Worm (Caenorhabditis elegans) whole organism, L2 larva: ENCODE results near the gene ZK686.3.

Experiments used
- C34F6.9 ChIP-seq: fragments of 150-350 bp; optimal IDR thresholded peaks from 2 replicates; lab custom pipeline; 2014; ENCODE audit warnings: missing biosample characterization, missing genetic modification characterization
- F13H6.1 ChIP-seq: sonication (generic microtip); optimal IDR thresholded peaks from 2 replicates; lab custom pipeline; 2016; ENCODE audit warnings: missing genetic modification characterization, missing compliant biosample characterization
- R02D3.7 ChIP-seq: fragments of 150-350 bp; optimal IDR thresholded peaks from 2 replicates; lab custom pipeline; 2014; ENCODE audit warnings: missing biosample characterization, missing genetic modification characterization
- Y55F3AM.14 ChIP-seq: fragments of 200-800 bp; sonication (Bioruptor generic); optimal IDR thresholded peaks from 2 replicates; lab custom pipeline; 2018; ENCODE audit warnings: mild to moderate bottlenecking, missing genetic modification characterization, missing compliant biosample characterization
- ZK546.5 ChIP-seq: sonication (generic microtip); optimal IDR thresholded peaks from 2 replicates; lab custom pipeline; 2017; ENCODE audit warnings: missing biosample characterization, missing genetic modification characterization
- alr-1 ChIP-seq: fragments of 150-350 bp; optimal IDR thresholded peaks from 2 replicates; lab custom pipeline; 2014; ENCODE audit warnings: missing biosample characterization, missing genetic modification characterization
- aly-2 ChIP-seq: fragments of 150-350 bp; optimal IDR thresholded peaks from 2 replicates; lab custom pipeline; 2014; ENCODE audit warnings: missing biosample characterization, missing genetic modification characterization
- ama-1 ChIP-seq: fragments of 150-350 bp; optimal IDR thresholded peaks from 2 replicates; lab custom pipeline; 2018; ENCODE audit warnings: inconsistent platforms
- blmp-1 ChIP-seq: sonication (generic microtip); optimal IDR thresholded peaks from 2 replicates; lab custom pipeline; 2017; ENCODE audit warnings: missing genetic modification characterization, mild to moderate bottlenecking, missing compliant biosample characterization, antibody characterized with exemption, moderate library complexity; ENCODE audit not compliant: insufficient read depth
- ceh-82 ChIP-seq: fragments of 150-350 bp; optimal IDR thresholded peaks from 2 replicates; lab custom pipeline; 2014; ENCODE audit warnings: missing biosample characterization, missing genetic modification characterization
- dmd-4 ChIP-seq: sonication (generic microtip); optimal IDR thresholded peaks from 2 replicates; lab custom pipeline; 2017; ENCODE audit warnings: missing biosample characterization, missing genetic modification characterization
- egl-27 ChIP-seq: sonication (generic microtip); optimal IDR thresholded peaks from 3 replicates; lab custom pipeline; 2017; ENCODE audit warnings: missing biosample characterization, missing genetic modification reagents, missing genetic modification characterization
- elt-1 ChIP-seq: fragments of 150-350 bp; optimal IDR thresholded peaks from 2 replicates; lab custom pipeline; 2014; ENCODE audit warnings: missing biosample characterization, missing genetic modification characterization
- elt-3 ChIP-seq: sonication (generic microtip); optimal IDR thresholded peaks from 2 replicates; lab custom pipeline; 2017; ENCODE audit warnings: missing biosample characterization, missing genetic modification characterization
- fos-1 ChIP-seq: fragments of 150-350 bp; optimal IDR thresholded peaks from 2 replicates; lab custom pipeline; 2014; ENCODE audit warnings: missing biosample characterization, missing genetic modification characterization
- gmeb-1 ChIP-seq: fragments of 150-350 bp; optimal IDR thresholded peaks from 2 replicates; lab custom pipeline; 2014; ENCODE audit warnings: missing biosample characterization, missing genetic modification characterization
- lin-11 ChIP-seq: fragments of 150-350 bp; sonication (generic microtip); optimal IDR thresholded peaks from 2 replicates; lab custom pipeline; 2014; ENCODE audit warnings: missing biosample characterization, missing genetic modification characterization, inconsistent platforms, mixed read lengths
- lin-13 ChIP-seq: fragments of 150-350 bp; optimal IDR thresholded peaks from 2 replicates; lab custom pipeline; 2014; ENCODE audit warnings: missing biosample characterization, missing genetic modification reagents, missing genetic modification characterization
- lsy-2 ChIP-seq, 2 experiments: fragments of 150-350 bp in 1 of 2; sonication (generic microtip) in 1 of 2; optimal IDR thresholded peaks; 2 replicates each; lab custom pipeline; 2014 to 2017; ENCODE audit warnings: missing biosample characterization in 2 of 2, missing genetic modification characterization in 2 of 2
- mab-5 ChIP-seq: fragments of 150-350 bp; optimal IDR thresholded peaks from 2 replicates; lab custom pipeline; 2014; ENCODE audit warnings: missing biosample characterization, missing genetic modification characterization
- nhr-10 ChIP-seq: sonication (generic microtip); optimal IDR thresholded peaks from 2 replicates; lab custom pipeline; 2017; ENCODE audit warnings: missing biosample characterization, missing genetic modification characterization
- nhr-11 ChIP-seq: fragments of 150-350 bp; optimal IDR thresholded peaks from 2 replicates; lab custom pipeline; 2014; ENCODE audit warnings: missing biosample characterization, missing genetic modification characterization
- nhr-12 ChIP-seq: fragments of 150-350 bp; optimal IDR thresholded peaks from 2 replicates; lab custom pipeline; 2014; ENCODE audit warnings: missing biosample characterization, missing genetic modification characterization
- nhr-129 ChIP-seq: fragments of 150-350 bp; optimal IDR thresholded peaks from 2 replicates; lab custom pipeline; 2014; ENCODE audit warnings: missing biosample characterization, missing genetic modification characterization
- nhr-21 ChIP-seq: fragments of 150-350 bp; optimal IDR thresholded peaks from 2 replicates; lab custom pipeline; 2014; ENCODE audit warnings: missing biosample characterization, missing genetic modification characterization
- nhr-25 ChIP-seq: fragments of 150-350 bp; sonication (generic microtip); optimal IDR thresholded peaks from 3 replicates; lab custom pipeline; 2014; ENCODE audit warnings: missing biosample characterization, missing genetic modification characterization
- nhr-77 ChIP-seq: fragments of 150-350 bp; optimal IDR thresholded peaks from 2 replicates; lab custom pipeline; 2014; ENCODE audit warnings: missing biosample characterization, missing genetic modification characterization
- peb-1 ChIP-seq: fragments of 150-350 bp; optimal IDR thresholded peaks from 2 replicates; lab custom pipeline; 2014; ENCODE audit warnings: missing biosample characterization, missing genetic modification characterization
- sem-4 ChIP-seq: fragments of 150-350 bp; optimal IDR thresholded peaks from 2 replicates; lab custom pipeline; 2014; ENCODE audit warnings: missing biosample characterization, missing genetic modification reagents, missing genetic modification characterization
- skn-1 ChIP-seq: sonication (generic microtip); optimal IDR thresholded peaks from 2 replicates; lab custom pipeline; 2017; ENCODE audit warnings: missing biosample characterization, missing genetic modification characterization
- snpc-4 ChIP-seq: fragments of 150-350 bp; optimal IDR thresholded peaks from 2 replicates; lab custom pipeline; 2014; ENCODE audit warnings: missing biosample characterization, missing genetic modification characterization
- unc-39 ChIP-seq: fragments of 150-350 bp; optimal IDR thresholded peaks from 2 replicates; lab custom pipeline; 2014; ENCODE audit warnings: missing biosample characterization, missing genetic modification characterization
- unc-55 ChIP-seq: fragments of 150-350 bp; sonication (generic microtip); optimal IDR thresholded peaks from 3 replicates; lab custom pipeline; 2014; ENCODE audit warnings: missing biosample characterization, missing genetic modification reagents, missing genetic modification characterization
- unc-62 ChIP-seq: fragments of 150-350 bp; optimal IDR thresholded peaks from 2 replicates; lab custom pipeline; 2014; ENCODE audit warnings: missing biosample characterization, missing genetic modification reagents, missing genetic modification characterization
- zag-1 ChIP-seq: fragments of 150-350 bp; optimal IDR thresholded peaks from 2 replicates; lab custom pipeline; 2014; ENCODE audit warnings: missing biosample characterization, missing genetic modification characterization
- ztf-1 ChIP-seq: fragments of 200-800 bp; sonication (Bioruptor generic); conservative IDR thresholded peaks from 2 replicates; pipeline ENCODE4 v1.3.6; 2022; ENCODE audit warnings: missing genetic modification characterization, missing compliant biosample characterization
- ztf-11 ChIP-seq: sonication (generic microtip); optimal IDR thresholded peaks from 2 replicates; lab custom pipeline; 2017; ENCODE audit warnings: missing biosample characterization, missing genetic modification characterization
- ztf-4 ChIP-seq: fragments of 150-350 bp; optimal IDR thresholded peaks from 2 replicates; lab custom pipeline; 2014; ENCODE audit warnings: missing biosample characterization, missing genetic modification characterization

Gene ZK686.3

DNA sequence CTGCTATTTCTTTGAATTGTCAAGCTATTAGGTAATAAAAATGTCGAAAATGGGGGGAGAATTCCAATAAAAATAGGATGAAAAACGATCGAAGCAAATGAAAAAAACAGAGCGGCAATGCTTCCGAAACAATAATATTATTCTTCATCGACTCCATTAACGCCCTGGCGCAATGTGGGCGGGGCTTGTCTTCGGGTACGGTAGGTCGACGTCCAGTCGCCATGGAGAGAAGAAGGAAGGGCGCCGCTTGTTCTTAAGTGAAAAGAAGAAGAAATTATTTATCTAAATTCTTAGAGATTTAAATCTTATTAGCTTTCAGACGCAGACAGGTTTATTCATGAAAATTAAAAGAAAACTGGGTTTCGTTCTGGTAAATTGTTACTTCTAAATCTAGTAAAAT is 23.3 kb upstream of the ZK686.3 start:
- TF ChIP-seq lsy-2 (tag; optimal IDR thresholded peaks at IDR 0.05; lab: Kevin White, UChicago) (peak in 1 of 2 experiments; percentile 76), R02D3.7 (tag; lab: Kevin White, UChicago) (no peak), C34F6.9 (no peak), nhr-12 (tag; lab: Kevin White, UChicago) (no peak)

DNA sequence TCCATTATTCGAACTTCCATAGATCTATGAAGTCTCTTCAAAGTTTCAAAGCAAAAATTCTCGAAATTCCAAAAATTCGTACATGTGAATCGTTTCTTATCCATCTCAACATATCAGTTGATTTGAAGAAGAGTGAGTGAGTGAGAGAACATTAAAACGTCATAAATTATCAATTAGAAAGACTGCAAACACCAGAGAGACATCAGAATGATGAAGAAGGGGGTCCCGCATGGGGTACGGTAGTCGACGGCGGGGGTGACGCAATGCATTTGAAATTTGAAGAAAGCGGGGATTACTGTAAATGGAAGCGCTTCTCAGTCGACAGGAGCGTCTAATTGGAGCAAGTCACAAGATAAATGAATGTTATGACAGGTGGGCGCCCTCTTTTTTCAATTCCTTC is 21.7 kb upstream of the ZK686.3 start:
- peak; percentile 6 for TF ChIP-seq nhr-129
- no peak for TF ChIP-seq nhr-12 (tag; lab: Kevin White, UChicago)
- TF ChIP-seq elt-3: no peak
- peak; percentile 42 for TF ChIP-seq unc-55 (GFP tag; lab: Kevin White, UChicago)
- TF ChIP-seq F13H6.1 (tag; lab: Kevin White, UChicago): peak; percentile 22
- peak in 1 of 2 experiments; percentile 82 for TF ChIP-seq lsy-2 (tag; optimal IDR thresholded peaks at IDR 0.05; lab: Kevin White, UChicago)
- peak; percentile 74 for TF ChIP-seq mab-5 (tag; lab: Kevin White, UChicago)

DNA sequence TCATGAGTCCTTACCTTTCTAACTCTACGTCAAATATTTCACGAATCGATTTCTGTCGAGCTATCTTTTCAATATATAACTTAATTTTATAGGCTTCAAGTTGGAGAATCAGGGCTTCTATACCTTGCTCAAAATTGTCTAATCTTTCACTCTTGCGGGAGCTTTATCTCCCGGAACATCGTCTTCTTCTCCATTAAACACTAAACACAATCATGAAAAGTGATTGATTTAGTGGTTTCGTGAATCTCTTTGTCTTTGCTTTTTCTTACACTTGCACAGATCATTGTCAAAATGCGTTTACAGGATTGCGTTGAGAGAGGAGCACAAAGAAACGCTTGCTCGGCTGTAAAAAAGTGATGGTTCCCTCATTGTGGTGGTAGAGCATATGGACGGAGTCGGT is 19.5 kb upstream of the ZK686.3 start:
- TF ChIP-seq mab-5 (tag; lab: Kevin White, UChicago) (peak; percentile 64), Y55F3AM.14 (GFP tag; lab: Kevin White, UChicago) (no peak)

ce11 chrIII:7784201-7784600 is 15.3 kb upstream of the ZK686.3 start:
- no peak for TF ChIP-seq skn-1 (tag; lab: Kevin White, UChicago)
- TF ChIP-seq lin-13 (GFP tag; lab: Kevin White, UChicago): no peak
- no peak for TF ChIP-seq unc-39 (tag; lab: Kevin White, UChicago)
- peak; percentile 6 for TF ChIP-seq C34F6.9
- peak; percentile 9 for TF ChIP-seq nhr-25
- no peak for TF ChIP-seq ztf-11 (tag; lab: Kevin White, UChicago)
- no peak for TF ChIP-seq Y55F3AM.14 (GFP tag; lab: Kevin White, UChicago)
- TF ChIP-seq ztf-4 (tag; lab: Kevin White, UChicago): no peak
- TF ChIP-seq nhr-77: no peak
- no peak for TF ChIP-seq peb-1 (tag; lab: Kevin White, UChicago)
- TF ChIP-seq nhr-129: no peak
- TF ChIP-seq gmeb-1 (tag; lab: Kevin White, UChicago): no peak
- no peak for TF ChIP-seq egl-27 (tag; lab: Kevin White, UChicago)
- TF ChIP-seq ama-1 (lab: Kevin White, UChicago): no peak
- peak; percentile 9 for TF ChIP-seq F13H6.1 (tag; lab: Kevin White, UChicago)
- TF ChIP-seq sem-4 (tag; lab: Kevin White, UChicago): peak; percentile 54
- no peak for TF ChIP-seq blmp-1 (tag; lab: Kevin White, UChicago)
- peak in 1 of 2 experiments; percentile 68 for TF ChIP-seq lsy-2 (tag; optimal IDR thresholded peaks at IDR 0.05; lab: Kevin White, UChicago)
- no peak for TF ChIP-seq fos-1 (tag; lab: Kevin White, UChicago)
- peak; percentile 98 for TF ChIP-seq mab-5 (tag; lab: Kevin White, UChicago)
- TF ChIP-seq R02D3.7 (tag; lab: Kevin White, UChicago): no peak

DNA sequence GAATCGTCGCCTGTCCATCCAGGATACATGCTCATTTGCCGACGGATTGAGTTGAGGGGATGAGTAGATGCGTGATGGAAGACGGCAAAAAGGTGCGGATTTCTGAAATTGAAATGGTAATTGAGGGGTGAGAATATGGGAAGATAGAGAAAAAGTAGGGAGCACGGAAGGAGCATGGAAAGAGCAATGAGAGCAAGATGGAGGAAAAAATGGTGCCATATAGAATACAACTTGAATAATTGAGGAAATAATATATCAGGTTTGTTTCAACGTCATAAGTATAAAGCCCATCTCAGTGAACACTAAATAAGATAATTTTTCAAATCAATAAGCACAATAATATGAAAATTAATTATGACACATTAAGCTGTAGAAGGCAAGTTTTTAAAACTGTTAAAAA is 14.5 kb upstream of the ZK686.3 start, which contains the start of gene mab-5:
Gene mab-5 (minus strand): TSS at position 101 of the 400 bp plus-strand sequence.
- TF ChIP-seq ztf-1 (no peak), nhr-129 (no peak), nhr-11 (tag; lab: Kevin White, UChicago) (no peak), fos-1 (tag; lab: Kevin White, UChicago) (no peak), zag-1 (no peak), elt-3 (no peak), ceh-82 (tag; lab: Kevin White, UChicago) (no peak), snpc-4 (no peak), aly-2 (tag; lab: Kevin White, UChicago) (no peak), Y55F3AM.14 (GFP tag; lab: Kevin White, UChicago) (no peak)

DNA sequence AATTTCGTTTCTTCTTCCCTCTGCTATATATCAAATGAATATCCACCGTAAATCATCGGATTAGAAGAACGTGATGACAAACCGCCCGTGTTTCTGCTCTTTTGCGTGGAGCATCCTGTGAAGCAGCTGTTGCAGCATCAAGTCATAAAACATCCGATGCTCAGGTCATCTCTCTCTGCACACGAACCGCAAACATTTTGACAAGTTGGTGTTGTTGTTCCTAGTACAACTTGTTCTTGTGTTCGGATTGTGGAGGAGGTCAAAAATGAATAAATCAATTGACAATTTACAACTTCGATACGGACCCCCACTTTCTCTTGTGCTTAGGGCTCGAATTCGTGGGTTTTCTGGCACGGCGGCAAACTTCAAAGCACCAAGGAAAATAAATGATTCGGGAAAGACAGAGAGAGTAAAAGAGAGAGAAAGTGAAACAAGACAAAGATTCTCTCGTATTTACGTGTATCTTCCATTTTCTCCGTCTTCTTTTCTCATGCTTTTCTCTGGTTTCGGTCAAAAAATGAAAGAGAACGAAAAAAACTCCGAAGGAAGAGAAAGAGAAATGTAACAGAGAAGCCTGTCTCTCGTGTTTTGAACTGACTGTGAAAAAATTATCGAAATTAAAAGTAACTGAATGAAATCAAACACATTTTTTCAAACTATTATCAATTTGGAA is 11.8 kb upstream of the ZK686.3 start:
- no peak for TF ChIP-seq unc-62 (GFP tag; lab: Kevin White, UChicago)
- TF ChIP-seq ZK546.5: no peak
- no peak for TF ChIP-seq elt-1 (tag; lab: Kevin White, UChicago)
- no peak for TF ChIP-seq ama-1 (lab: Kevin White, UChicago)
- no peak for TF ChIP-seq R02D3.7 (tag; lab: Kevin White, UChicago)
- TF ChIP-seq blmp-1 (tag; lab: Kevin White, UChicago): no peak
- TF ChIP-seq nhr-10 (tag; lab: Kevin White, UChicago): no peak
- TF ChIP-seq F13H6.1 (tag; lab: Kevin White, UChicago): peak; percentile 19
- TF ChIP-seq ztf-1: no peak
- TF ChIP-seq elt-3: no peak
- TF ChIP-seq egl-27 (tag; lab: Kevin White, UChicago): no peak
- TF ChIP-seq skn-1 (tag; lab: Kevin White, UChicago): no peak
- no peak for TF ChIP-seq lin-11
- TF ChIP-seq unc-55 (GFP tag; lab: Kevin White, UChicago): peak; percentile 63
- no peak for TF ChIP-seq peb-1 (tag; lab: Kevin White, UChicago)
- no peak for TF ChIP-seq aly-2 (tag; lab: Kevin White, UChicago)
- TF ChIP-seq nhr-12 (tag; lab: Kevin White, UChicago): no peak
- TF ChIP-seq nhr-129: peak; percentile 38
- no peak for TF ChIP-seq alr-1 (tag; lab: Kevin White, UChicago)
- no peak for TF ChIP-seq nhr-77
- no peak for TF ChIP-seq fos-1 (tag; lab: Kevin White, UChicago)
- peak; percentile 96 for TF ChIP-seq mab-5 (tag; lab: Kevin White, UChicago)
- TF ChIP-seq Y55F3AM.14 (GFP tag; lab: Kevin White, UChicago): no peak
- no peak for TF ChIP-seq unc-39 (tag; lab: Kevin White, UChicago)
- TF ChIP-seq dmd-4 (tag; lab: Kevin White, UChicago): no peak
- no peak for TF ChIP-seq nhr-21 (tag; lab: Kevin White, UChicago)
- TF ChIP-seq lsy-2 (tag; optimal IDR thresholded peaks at IDR 0.05; lab: Kevin White, UChicago): peak in 1 of 2 experiments; percentile 29
- TF ChIP-seq zag-1: no peak
- TF ChIP-seq nhr-25: no peak
